Worm (Caenorhabditis elegans) whole organism, L2 larva: ENCODE results near the gene srh-222.

Experiments used
- F13H6.1 ChIP-seq: sonication (generic microtip); optimal IDR thresholded peaks from 2 replicates; lab custom pipeline; 2016; ENCODE audit warnings: missing genetic modification characterization, missing compliant biosample characterization
- R02D3.7 ChIP-seq: fragments of 150-350 bp; optimal IDR thresholded peaks from 2 replicates; lab custom pipeline; 2014; ENCODE audit warnings: missing biosample characterization, missing genetic modification characterization
- Y55F3AM.14 ChIP-seq: fragments of 200-800 bp; sonication (Bioruptor generic); optimal IDR thresholded peaks from 2 replicates; lab custom pipeline; 2018; ENCODE audit warnings: mild to moderate bottlenecking, missing genetic modification characterization, missing compliant biosample characterization
- ZK546.5 ChIP-seq: sonication (generic microtip); optimal IDR thresholded peaks from 2 replicates; lab custom pipeline; 2017; ENCODE audit warnings: missing biosample characterization, missing genetic modification characterization
- alr-1 ChIP-seq: fragments of 150-350 bp; optimal IDR thresholded peaks from 2 replicates; lab custom pipeline; 2014; ENCODE audit warnings: missing biosample characterization, missing genetic modification characterization
- ama-1 ChIP-seq: fragments of 150-350 bp; optimal IDR thresholded peaks from 2 replicates; lab custom pipeline; 2018; ENCODE audit warnings: inconsistent platforms
- blmp-1 ChIP-seq: sonication (generic microtip); optimal IDR thresholded peaks from 2 replicates; lab custom pipeline; 2017; ENCODE audit warnings: missing genetic modification characterization, mild to moderate bottlenecking, missing compliant biosample characterization, antibody characterized with exemption, moderate library complexity; ENCODE audit not compliant: insufficient read depth
- ceh-16 ChIP-seq: fragments of 150-350 bp; optimal IDR thresholded peaks from 2 replicates; lab custom pipeline; 2014; ENCODE audit warnings: missing biosample characterization, missing genetic modification characterization
- ceh-82 ChIP-seq: fragments of 150-350 bp; optimal IDR thresholded peaks from 2 replicates; lab custom pipeline; 2014; ENCODE audit warnings: missing biosample characterization, missing genetic modification characterization
- crh-2 ChIP-seq: sonication (generic microtip); optimal IDR thresholded peaks from 2 replicates; lab custom pipeline; 2017; ENCODE audit warnings: missing biosample characterization, missing genetic modification characterization
- egl-27 ChIP-seq: sonication (generic microtip); optimal IDR thresholded peaks from 3 replicates; lab custom pipeline; 2017; ENCODE audit warnings: missing biosample characterization, missing genetic modification reagents, missing genetic modification characterization
- elt-1 ChIP-seq: fragments of 150-350 bp; optimal IDR thresholded peaks from 2 replicates; lab custom pipeline; 2014; ENCODE audit warnings: missing biosample characterization, missing genetic modification characterization
- fos-1 ChIP-seq: fragments of 150-350 bp; optimal IDR thresholded peaks from 2 replicates; lab custom pipeline; 2014; ENCODE audit warnings: missing biosample characterization, missing genetic modification characterization
- gmeb-1 ChIP-seq: fragments of 150-350 bp; optimal IDR thresholded peaks from 2 replicates; lab custom pipeline; 2014; ENCODE audit warnings: missing biosample characterization, missing genetic modification characterization
- lin-11 ChIP-seq: fragments of 150-350 bp; sonication (generic microtip); optimal IDR thresholded peaks from 2 replicates; lab custom pipeline; 2014; ENCODE audit warnings: missing biosample characterization, missing genetic modification characterization, inconsistent platforms, mixed read lengths
- lin-13 ChIP-seq: fragments of 150-350 bp; optimal IDR thresholded peaks from 2 replicates; lab custom pipeline; 2014; ENCODE audit warnings: missing biosample characterization, missing genetic modification reagents, missing genetic modification characterization
- lsy-2 ChIP-seq, 2 experiments: fragments of 150-350 bp in 1 of 2; sonication (generic microtip) in 1 of 2; optimal IDR thresholded peaks; 2 replicates each; lab custom pipeline; 2014 to 2017; ENCODE audit warnings: missing biosample characterization in 2 of 2, missing genetic modification characterization in 2 of 2
- mbf-1 ChIP-seq: sonication (generic microtip); optimal IDR thresholded peaks from 2 replicates; lab custom pipeline; 2017; ENCODE audit warnings: missing biosample characterization, missing genetic modification characterization
- mdl-1 ChIP-seq, 2 experiments: fragments of 150-350 bp in 1 of 2; sonication (generic microtip) in 1 of 2; optimal IDR thresholded peaks; 2 replicates each; lab custom pipeline; 2017; ENCODE audit warnings: missing biosample characterization in 2 of 2, missing genetic modification characterization in 2 of 2
- nhr-11 ChIP-seq: fragments of 150-350 bp; optimal IDR thresholded peaks from 2 replicates; lab custom pipeline; 2014; ENCODE audit warnings: missing biosample characterization, missing genetic modification characterization
- nhr-12 ChIP-seq: fragments of 150-350 bp; optimal IDR thresholded peaks from 2 replicates; lab custom pipeline; 2014; ENCODE audit warnings: missing biosample characterization, missing genetic modification characterization
- nhr-129 ChIP-seq: fragments of 150-350 bp; optimal IDR thresholded peaks from 2 replicates; lab custom pipeline; 2014; ENCODE audit warnings: missing biosample characterization, missing genetic modification characterization
- nhr-237 ChIP-seq: fragments of 150-350 bp; optimal IDR thresholded peaks from 2 replicates; lab custom pipeline; 2014; ENCODE audit warnings: missing biosample characterization, missing genetic modification characterization
- nhr-25 ChIP-seq: fragments of 150-350 bp; sonication (generic microtip); optimal IDR thresholded peaks from 3 replicates; lab custom pipeline; 2014; ENCODE audit warnings: missing biosample characterization, missing genetic modification characterization
- nhr-6 ChIP-seq: fragments of 150-350 bp; optimal IDR thresholded peaks from 2 replicates; lab custom pipeline; 2014; ENCODE audit warnings: missing biosample characterization, missing genetic modification characterization
- sem-4 ChIP-seq: fragments of 150-350 bp; optimal IDR thresholded peaks from 2 replicates; lab custom pipeline; 2014; ENCODE audit warnings: missing biosample characterization, missing genetic modification reagents, missing genetic modification characterization
- skn-1 ChIP-seq: sonication (generic microtip); optimal IDR thresholded peaks from 2 replicates; lab custom pipeline; 2017; ENCODE audit warnings: missing biosample characterization, missing genetic modification characterization
- sma-3 ChIP-seq: sonication (generic microtip); optimal IDR thresholded peaks from 2 replicates; lab custom pipeline; 2016; ENCODE audit warnings: missing genetic modification reagents, missing genetic modification characterization, missing compliant biosample characterization
- sma-9 ChIP-seq, 2 experiments: fragments of 150-350 bp in 1 of 2; sonication (generic microtip) in 1 of 2; optimal IDR thresholded peaks; 2 replicates each; lab custom pipeline; 2014 to 2016; ENCODE audit warnings: missing genetic modification characterization in 2 of 2, mild to moderate bottlenecking in 1 of 2, missing biosample characterization in 1 of 2, missing compliant biosample characterization in 1 of 2, missing genetic modification reagents in 1 of 2, moderate library complexity in 1 of 2
- unc-62 ChIP-seq: fragments of 150-350 bp; optimal IDR thresholded peaks from 2 replicates; lab custom pipeline; 2014; ENCODE audit warnings: missing biosample characterization, missing genetic modification reagents, missing genetic modification characterization
- zag-1 ChIP-seq: fragments of 150-350 bp; optimal IDR thresholded peaks from 2 replicates; lab custom pipeline; 2014; ENCODE audit warnings: missing biosample characterization, missing genetic modification characterization
- ztf-11 ChIP-seq: sonication (generic microtip); optimal IDR thresholded peaks from 2 replicates; lab custom pipeline; 2017; ENCODE audit warnings: missing biosample characterization, missing genetic modification characterization

Gene srh-222

DNA sequence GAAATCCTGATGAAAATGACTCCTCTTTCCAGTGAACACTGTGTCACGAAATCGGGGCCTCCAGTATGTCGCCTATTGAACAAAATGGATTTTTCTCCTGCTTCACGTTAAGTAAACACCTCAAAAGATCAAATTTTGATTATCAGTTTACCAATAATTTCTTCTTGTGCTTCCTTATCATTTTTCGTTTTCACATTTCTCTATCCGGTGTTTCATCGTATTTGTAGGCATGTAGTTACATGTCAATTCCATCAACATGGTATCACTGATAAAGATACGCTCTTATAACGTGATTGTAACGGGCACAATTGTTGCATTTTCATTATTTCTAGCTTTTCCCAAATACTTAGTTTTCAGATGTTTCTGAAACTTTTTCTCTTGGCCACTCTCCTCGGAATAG is 35.2 kb upstream of the srh-222 start, which contains the start of gene clec-72:
TSS of gene clec-72 (plus strand) at position 358 of the 400 bp plus-strand sequence.
- TF ChIP-seq Y55F3AM.14 (GFP tag; lab: Kevin White, UChicago) (no peak), ama-1 (lab: Kevin White, UChicago) (no peak), ZK546.5 (tag; lab: Kevin White, UChicago) (no peak), ceh-16 (tag; lab: Kevin White, UChicago) (no peak), elt-1 (tag; lab: Kevin White, UChicago) (no peak), sma-3 (GFP tag; lab: Kevin White, UChicago) (no peak), fos-1 (tag; lab: Kevin White, UChicago) (peak; percentile 98), skn-1 (peak; percentile 11), alr-1 (tag; lab: Kevin White, UChicago) (no peak), sma-9 (GFP tag; optimal IDR thresholded peaks at IDR 0.05; lab: Kevin White, UChicago) (peak; percentile 50), sma-9 (tag; optimal IDR thresholded peaks at IDR 0.05; lab: Kevin White, UChicago) (no peak), crh-2 (peak; percentile 18), nhr-25 (no peak), ztf-11 (tag; lab: Kevin White, UChicago) (no peak), zag-1 (tag; lab: Kevin White, UChicago) (no peak), unc-62 (no peak), gmeb-1 (tag; lab: Kevin White, UChicago) (peak; percentile 5), nhr-129 (tag; lab: Kevin White, UChicago) (no peak), blmp-1 (tag; lab: Kevin White, UChicago) (no peak), mdl-1 (tag; optimal IDR thresholded peaks at IDR 0.05; lab: Kevin White, UChicago) (no peak), nhr-6 (tag; lab: Kevin White, UChicago) (no peak)

DNA sequence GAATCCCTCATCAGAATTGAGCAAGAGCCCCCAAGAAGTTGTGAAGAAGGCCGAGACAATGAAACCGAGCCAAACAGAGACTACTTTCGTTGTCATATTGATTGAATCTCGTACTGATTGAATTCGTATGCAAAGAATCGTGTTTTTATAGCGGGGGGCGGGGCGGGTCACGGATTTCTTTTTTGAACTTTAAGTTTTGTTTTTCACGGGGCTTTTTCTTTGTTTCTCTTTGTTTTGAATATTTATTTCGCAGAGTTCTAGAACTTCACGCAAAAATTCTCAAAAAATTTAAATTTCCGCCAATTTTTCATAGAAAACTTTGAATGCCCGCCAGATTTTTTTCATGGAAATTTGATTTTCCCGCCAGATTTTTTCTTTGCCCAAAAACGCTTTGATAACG is 23.5 kb upstream of the srh-222 start, which contains the start of gene clec-73:
TSS of gene clec-73 (minus strand) at position 101 of the 400 bp plus-strand sequence.
- TF ChIP-seq Y55F3AM.14 (GFP tag; lab: Kevin White, UChicago) (no peak), nhr-237 (tag; lab: Kevin White, UChicago) (no peak), alr-1 (tag; lab: Kevin White, UChicago) (no peak), sem-4 (tag; lab: Kevin White, UChicago) (no peak), lin-13 (no peak), sma-9 (GFP tag; optimal IDR thresholded peaks at IDR 0.05; lab: Kevin White, UChicago) (no peak), sma-9 (tag; optimal IDR thresholded peaks at IDR 0.05; lab: Kevin White, UChicago) (no peak), lin-11 (tag; lab: Kevin White, UChicago) (no peak), fos-1 (tag; lab: Kevin White, UChicago) (no peak)
- TF ChIP-seq, all 48 proteins: peak for 0

DNA sequence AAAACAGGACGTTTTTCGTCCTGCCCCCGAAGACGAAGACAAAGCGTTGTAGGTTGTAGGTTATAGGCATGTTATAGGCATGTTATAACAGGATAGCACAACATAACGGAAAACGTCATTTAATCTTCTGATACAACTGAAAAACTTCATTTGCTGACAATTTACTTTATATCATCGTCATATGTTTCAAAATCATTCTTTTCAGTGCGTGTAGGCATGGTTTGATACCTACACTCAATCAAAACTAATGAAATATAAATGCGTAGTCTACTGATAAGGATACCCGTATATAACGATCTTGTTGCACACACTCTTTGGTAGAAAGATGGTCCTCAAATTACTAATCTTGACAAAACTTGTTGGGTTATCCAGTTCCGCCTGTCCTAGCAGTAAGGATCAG is 22.9 kb upstream of the srh-222 start, which contains the start of gene clec-74:
TSS of gene clec-74 (plus strand) at position 301 of the 400 bp plus-strand sequence.
- TF ChIP-seq ama-1 (lab: Kevin White, UChicago): no peak
- no peak for TF ChIP-seq ZK546.5 (tag; lab: Kevin White, UChicago)
- no peak for TF ChIP-seq alr-1 (tag; lab: Kevin White, UChicago)
- no peak for TF ChIP-seq mbf-1
- TF ChIP-seq nhr-237 (tag; lab: Kevin White, UChicago): no peak
- TF ChIP-seq ceh-82 (tag; lab: Kevin White, UChicago): no peak
- no peak for TF ChIP-seq nhr-12 (tag; lab: Kevin White, UChicago)
- no peak for TF ChIP-seq gmeb-1 (tag; lab: Kevin White, UChicago)
- no peak for TF ChIP-seq skn-1
- TF ChIP-seq F13H6.1 (tag; lab: Kevin White, UChicago): no peak
- TF ChIP-seq fos-1 (tag; lab: Kevin White, UChicago): no peak
- TF ChIP-seq R02D3.7 (tag; lab: Kevin White, UChicago): no peak
- no peak for TF ChIP-seq nhr-25

DNA sequence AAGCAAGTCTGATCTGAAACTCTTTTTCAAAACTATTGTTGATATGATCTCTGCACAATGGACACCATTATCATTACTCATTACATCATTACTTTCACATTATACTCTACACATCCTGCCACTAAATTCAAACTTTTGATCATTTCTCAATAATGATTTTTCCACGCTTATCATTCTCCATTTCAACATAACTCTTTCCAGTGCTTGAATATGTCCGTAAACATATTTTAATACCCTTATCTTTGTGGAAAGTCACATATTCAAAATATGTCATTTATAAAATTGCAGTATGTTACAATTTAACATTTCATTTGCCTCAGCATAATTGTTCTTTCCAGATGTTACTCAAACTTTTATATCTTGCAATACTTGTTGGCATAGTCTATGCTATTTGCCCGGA is 19.2 kb upstream of the srh-222 start, which contains the start of gene clec-75:
TSS of gene clec-75 (plus strand) at position 339 of the 400 bp plus-strand sequence.
- TF ChIP-seq nhr-129 (tag; lab: Kevin White, UChicago): no peak
- no peak for TF ChIP-seq egl-27 (tag; lab: Kevin White, UChicago)
- no peak for TF ChIP-seq lsy-2 (tag; optimal IDR thresholded peaks at IDR 0.05; lab: Kevin White, UChicago)
- TF ChIP-seq nhr-237 (tag; lab: Kevin White, UChicago): no peak
- no peak for TF ChIP-seq nhr-11 (tag; lab: Kevin White, UChicago)
- TF ChIP-seq F13H6.1 (tag; lab: Kevin White, UChicago): no peak
- no peak for TF ChIP-seq mdl-1 (tag; optimal IDR thresholded peaks at IDR 0.05; lab: Kevin White, UChicago)
- no peak for TF ChIP-seq nhr-6 (tag; lab: Kevin White, UChicago)
